Fruit fly (Drosophila melanogaster) whole organism, embryonic: ENCODE results near the gene Ufd4.

Experiments
- Abd-B ChIP-seq: fragments of 200-800 bp; sonication (Bioruptor generic); optimal IDR thresholded peaks from 2 replicates; lab custom pipeline; 2018; ENCODE audit warnings: missing biosample characterization, mild to moderate bottlenecking, missing genetic modification characterization, moderate library complexity
- Bgb ChIP-seq: fragments of 200-800 bp; sonication (Bioruptor generic); IDR thresholded peaks from 2 replicates; pipeline ENCODE4 v1.3.6; 2022; ENCODE audit warnings: missing biosample characterization, missing genetic modification characterization; ENCODE audit not compliant: partially characterized antibody
- CG10147 ChIP-seq: fragments of 200-800 bp; sonication (Bioruptor generic); optimal IDR thresholded peaks from 2 replicates; lab custom pipeline; 2019; ENCODE audit warnings: missing biosample characterization, mild to moderate bottlenecking, missing genetic modification characterization, moderate library complexity
- CG1024 ChIP-seq: fragments of 200-800 bp; sonication (Bioruptor generic); IDR thresholded peaks from 2 replicates; pipeline ENCODE4 v1.3.6; 2022; ENCODE audit warnings: missing biosample characterization, missing genetic modification characterization
- CG10543 ChIP-seq: fragments of 200-800 bp; sonication (Bioruptor generic); optimal IDR thresholded peaks from 3 replicates; lab custom pipeline; 2017; ENCODE audit warnings: missing biosample characterization, mild to moderate bottlenecking, missing genetic modification characterization, moderate library complexity
- CG12104 ChIP-seq: fragments of 200-800 bp; sonication (Bioruptor generic); optimal IDR thresholded peaks from 3 replicates; lab custom pipeline; 2016; ENCODE audit warnings: missing biosample characterization, missing genetic modification characterization
- CG12659 ChIP-seq: fragments of 200-800 bp; sonication (Bioruptor generic); optimal IDR thresholded peaks from 3 replicates; lab custom pipeline; 2017; ENCODE audit warnings: mild to moderate bottlenecking, missing biosample characterization, missing genetic modification reagents, missing genetic modification characterization
- CG12744 ChIP-seq: fragments of 200-800 bp; sonication (Bioruptor generic); optimal IDR thresholded peaks from 2 replicates; lab custom pipeline; 2016; ENCODE audit warnings: missing biosample characterization, missing genetic modification characterization
- CG14710 ChIP-seq: fragments of 200-800 bp; sonication (Bioruptor generic); optimal IDR thresholded peaks from 3 replicates; lab custom pipeline; 2019; ENCODE audit warnings: missing biosample characterization, mild to moderate bottlenecking, missing genetic modification characterization, moderate library complexity
- CG15601 ChIP-seq: fragments of 200-800 bp; sonication (Bioruptor generic); optimal IDR thresholded peaks from 3 replicates; lab custom pipeline; 2019; ENCODE audit warnings: missing biosample characterization, mild to moderate bottlenecking, missing genetic modification characterization, moderate library complexity
- CG16813 ChIP-seq: fragments of 200-800 bp; sonication (Bioruptor generic); IDR thresholded peaks from 3 replicates; pipeline ENCODE4 v1.3.6; 2022; ENCODE audit warnings: missing biosample characterization, missing genetic modification characterization; ENCODE audit not compliant: partially characterized antibody
- CG17328 ChIP-seq: fragments of 200-800 bp; sonication (Bioruptor generic); IDR thresholded peaks from 2 replicates; pipeline ENCODE4 v1.3.6; 2022; ENCODE audit warnings: missing biosample characterization, missing genetic modification characterization
- CG17361 ChIP-seq: fragments of 200-800 bp; sonication (Bioruptor generic); IDR thresholded peaks from 3 replicates; pipeline ENCODE4 v1.3.6; 2022; ENCODE audit warnings: missing biosample characterization, missing genetic modification characterization
- CG17829 ChIP-seq: fragments of 200-800 bp; optimal IDR thresholded peaks from 2 replicates; lab custom pipeline; 2019; ENCODE audit warnings: missing biosample characterization, mild to moderate bottlenecking, missing genetic modification characterization, moderate library complexity
- CG18262 ChIP-seq: fragments of 200-800 bp; optimal IDR thresholded peaks from 3 replicates; lab custom pipeline; 2019; ENCODE audit warnings: missing biosample characterization, mild to moderate bottlenecking, missing genetic modification characterization, moderate library complexity
- CG2120 ChIP-seq: fragments of 200-800 bp; sonication (Bioruptor generic); optimal IDR thresholded peaks from 3 replicates; lab custom pipeline; 2016; ENCODE audit warnings: missing biosample characterization, missing genetic modification characterization
- CG30020 ChIP-seq: fragments of 200-800 bp; optimal IDR thresholded peaks from 2 replicates; lab custom pipeline; 2019; ENCODE audit warnings: missing biosample characterization, mild to moderate bottlenecking, missing genetic modification characterization, moderate library complexity
- CG30403 ChIP-seq: fragments of 200-800 bp; sonication (Bioruptor generic); optimal IDR thresholded peaks from 3 replicates; lab custom pipeline; 2016; ENCODE audit warnings: missing biosample characterization, missing genetic modification characterization
- CG3995 ChIP-seq: fragments of 200-800 bp; sonication (Bioruptor generic); optimal IDR thresholded peaks from 3 replicates; lab custom pipeline; 2016; ENCODE audit warnings: missing biosample characterization, missing genetic modification characterization
- CG4424 ChIP-seq: fragments of 200-800 bp; sonication (Bioruptor generic); optimal IDR thresholded peaks from 3 replicates; lab custom pipeline; 2016; ENCODE audit warnings: missing biosample characterization, missing genetic modification characterization
- CG6272 ChIP-seq: fragments of 200-800 bp; sonication (Bioruptor generic); IDR thresholded peaks from 2 replicates; pipeline ENCODE4 v1.3.6; 2022; ENCODE audit warnings: missing biosample characterization, missing genetic modification characterization
- CG8290 ChIP-seq, 3 experiments: fragments of 200-800 bp; sonication (Bioruptor generic); optimal IDR thresholded peaks; 2 replicates each; lab custom pipeline; 2016 to 2019; ENCODE audit warnings: missing biosample characterization in 3 of 3, missing genetic modification characterization in 3 of 3, mild to moderate bottlenecking in 2 of 3, moderate library complexity in 1 of 3
- CoRest ChIP-seq: fragments of 200-800 bp; sonication (Bioruptor generic); optimal IDR thresholded peaks from 3 replicates; lab custom pipeline; 2018; ENCODE audit warnings: missing biosample characterization, mild to moderate bottlenecking, missing genetic modification characterization, moderate library complexity
- Dref ChIP-seq: fragments of 200-800 bp; sonication (Bioruptor generic); IDR thresholded peaks from 2 replicates; pipeline ENCODE4 v1.3.6; 2022; ENCODE audit warnings: missing biosample characterization, missing genetic modification characterization
- Jarid2 ChIP-seq: fragments of 200-800 bp; sonication (Bioruptor generic); optimal IDR thresholded peaks from 3 replicates; lab custom pipeline; 2017; ENCODE audit warnings: mild to moderate bottlenecking, missing biosample characterization, missing genetic modification reagents, missing genetic modification characterization
- Max ChIP-seq: fragments of 200-800 bp; sonication (Bioruptor generic); optimal IDR thresholded peaks from 2 replicates; lab custom pipeline; 2016; ENCODE audit warnings: missing biosample characterization, mild to moderate bottlenecking, missing genetic modification characterization
- Pdp1 ChIP-seq, 2 experiments: fragments of 200-800 bp; sonication (Bioruptor generic); optimal IDR thresholded peaks; 3 replicates each; lab custom pipeline; 2016; ENCODE audit warnings: missing biosample characterization in 2 of 2, missing genetic modification characterization in 2 of 2, mild to moderate bottlenecking in 1 of 2, moderate library complexity in 1 of 2
- Sry-β ChIP-seq: fragments of 200-800 bp; sonication (Bioruptor generic); optimal IDR thresholded peaks from 2 replicates; lab custom pipeline; 2018; ENCODE audit warnings: missing biosample characterization, mild to moderate bottlenecking, missing genetic modification characterization, moderate library complexity
- Usf ChIP-seq: fragments of 200-800 bp; sonication (Bioruptor generic); optimal IDR thresholded peaks from 2 replicates; lab custom pipeline; 2017; ENCODE audit warnings: missing genotype, missing biosample characterization, missing genetic modification characterization
- Xbp1 ChIP-seq: fragments of 200-800 bp; sonication (Bioruptor generic); optimal IDR thresholded peaks from 3 replicates; lab custom pipeline; 2016; ENCODE audit warnings: missing biosample characterization, mild to moderate bottlenecking, missing genetic modification characterization
- amos ChIP-seq: fragments of 200-800 bp; sonication (Bioruptor generic); IDR thresholded peaks from 2 replicates; pipeline ENCODE4 v1.3.6; 2022; ENCODE audit warnings: missing biosample characterization, missing genetic modification characterization; ENCODE audit not compliant: partially characterized antibody
- crp ChIP-seq, 2 experiments: fragments of 200-800 bp; sonication (Bioruptor generic); optimal IDR thresholded peaks; 2 replicates in 1 of 2; 3 replicates in 1 of 2; lab custom pipeline; 2017; ENCODE audit warnings: missing biosample characterization in 2 of 2, missing genetic modification characterization in 2 of 2, mild to moderate bottlenecking in 1 of 2, moderate library complexity in 1 of 2
- dmrt11E ChIP-seq: fragments of 200-800 bp; sonication (Bioruptor generic); optimal IDR thresholded peaks from 3 replicates; lab custom pipeline; 2018; ENCODE audit warnings: missing biosample characterization, mild to moderate bottlenecking, missing genetic modification characterization, moderate library complexity
- fru ChIP-seq: fragments of >200 bp; optimal IDR thresholded peaks from 2 replicates; lab custom pipeline; 2017
- gfzf ChIP-seq: fragments of 200-800 bp; sonication (Bioruptor generic); optimal IDR thresholded peaks from 2 replicates; lab custom pipeline; 2016; ENCODE audit warnings: missing biosample characterization, mild to moderate bottlenecking, missing genetic modification characterization, moderate library complexity
- grau ChIP-seq: fragments of 200-800 bp; optimal IDR thresholded peaks from 3 replicates; lab custom pipeline; 2019; ENCODE audit warnings: missing biosample characterization, mild to moderate bottlenecking, missing genetic modification characterization, moderate library complexity
- ham ChIP-seq: fragments of 200-800 bp; sonication (Bioruptor generic); IDR thresholded peaks from 2 replicates; pipeline ENCODE4 v1.3.6; 2022; ENCODE audit warnings: missing biosample characterization, missing genetic modification characterization
- knrl ChIP-seq: fragments of 200-800 bp; sonication (Bioruptor generic); IDR thresholded peaks from 3 replicates; pipeline ENCODE4 v1.3.6; 2022; ENCODE audit warnings: missing biosample characterization, missing genetic modification characterization; ENCODE audit not compliant: partially characterized antibody
- pfk ChIP-seq: fragments of 200-800 bp; sonication (Bioruptor generic); optimal IDR thresholded peaks from 2 replicates; lab custom pipeline; 2018; ENCODE audit warnings: missing biosample characterization, mild to moderate bottlenecking, missing genetic modification characterization, moderate library complexity
- pzg ChIP-seq: fragments of 200-800 bp; sonication (Bioruptor generic); optimal IDR thresholded peaks from 3 replicates; lab custom pipeline; 2018; ENCODE audit warnings: missing biosample characterization, mild to moderate bottlenecking, missing genetic modification characterization, moderate library complexity
- slbo ChIP-seq: fragments of 200-800 bp; sonication (Bioruptor generic); IDR thresholded peaks from 2 replicates; pipeline ENCODE4 v1.3.6; 2022; ENCODE audit warnings: missing biosample characterization, missing genetic modification characterization
- tio ChIP-seq: fragments of 200-800 bp; sonication (Bioruptor generic); optimal IDR thresholded peaks from 2 replicates; lab custom pipeline; 2017; ENCODE audit warnings: missing biosample characterization, missing genetic modification characterization, inconsistent platforms
- tll ChIP-seq, 2 experiments: fragments of 200-800 bp in 1 of 2; fragments of >200 bp in 1 of 2; sonication (Bioruptor generic) in 1 of 2; optimal IDR thresholded peaks; 2 replicates each; lab custom pipeline; 2017 to 2019; ENCODE audit warnings: missing biosample characterization in 2 of 2, missing genetic modification characterization in 2 of 2, mild to moderate bottlenecking in 1 of 2, moderate library complexity in 1 of 2
- tna ChIP-seq: fragments of 200-800 bp; sonication (Bioruptor generic); IDR thresholded peaks from 2 replicates; pipeline ENCODE4 v1.3.6; 2022; ENCODE audit warnings: missing biosample characterization, missing genetic modification characterization; ENCODE audit not compliant: partially characterized antibody
- twi ChIP-seq: fragments of 200-800 bp; optimal IDR thresholded peaks from 2 replicates; lab custom pipeline; 2019; ENCODE audit warnings: missing biosample characterization, mild to moderate bottlenecking, missing genetic modification characterization, moderate library complexity
- unc-4 ChIP-seq: fragments of 200-800 bp; sonication (Bioruptor generic); IDR thresholded peaks from 2 replicates; pipeline ENCODE4 v1.3.6; 2022; ENCODE audit warnings: missing biosample characterization, missing genetic modification characterization; ENCODE audit not compliant: partially characterized antibody

The Ufd4 gene

DNA sequence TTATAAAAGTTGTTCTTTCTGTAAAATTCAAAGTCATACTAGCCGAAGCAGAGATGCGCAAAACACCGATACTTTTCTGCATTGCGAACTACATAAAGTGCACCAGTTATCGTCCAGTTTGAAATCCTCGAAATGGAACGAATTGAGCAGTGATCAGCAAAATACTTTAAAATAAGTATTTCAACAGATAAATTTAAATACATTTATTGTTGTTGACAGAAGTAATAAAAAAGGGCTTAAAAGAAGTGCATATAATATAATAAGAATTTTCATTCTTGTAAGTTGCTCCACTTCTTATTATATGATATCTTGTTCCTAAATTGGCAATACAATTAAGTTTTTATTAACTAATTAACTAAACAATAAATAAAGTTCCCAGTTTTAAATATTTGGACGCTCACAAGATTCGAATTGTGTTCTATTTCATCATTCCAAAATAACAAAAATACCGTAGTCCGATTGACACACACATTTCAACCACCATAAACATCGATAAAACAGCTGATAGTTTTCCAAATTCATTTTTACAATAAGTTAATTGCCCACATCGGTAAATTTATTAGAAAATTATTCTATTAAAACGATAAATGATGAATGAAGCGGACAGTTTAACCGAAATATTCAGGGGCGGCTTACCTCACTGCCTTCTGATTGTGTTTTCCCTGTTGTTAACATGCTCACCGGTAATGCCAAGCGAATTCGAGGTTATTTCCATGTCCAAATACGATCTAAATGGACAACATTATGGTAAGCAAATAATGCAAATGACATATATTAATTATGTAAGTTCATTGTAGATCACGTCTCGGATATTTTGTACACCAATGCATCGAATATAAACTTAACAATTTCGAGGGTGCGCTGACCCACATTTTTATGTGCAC, 22.4 kb upstream of the Ufd4 start, which contains the start of the genes Usp14 and CG4972 (continued):
- TF ChIP-seq Sry-β (GFP tag; lab: Kevin White, UChicago) (peak; percentile 61), CG2120 (GFP tag; lab: Kevin White, UChicago) (peak; percentile 29), tll (GFP tag; optimal IDR thresholded peaks at IDR 0.05; lab: Kevin White, UChicago) (peak in 1 of 2 experiments; percentile 3), CG8290 (GFP tag; optimal IDR thresholded peaks at IDR 0.05; lab: Kevin White, UChicago) (peak; percentile 6), CG8290 (tag; optimal IDR thresholded peaks at IDR 0.05; lab: Kevin White, UChicago) (no peak), Dref (GFP tag; lab: Robert Waterston, UW) (peak; percentile 54), pfk (GFP tag; lab: Kevin White, UChicago) (peak; percentile 92), CG4424 (GFP tag; lab: Kevin White, UChicago) (no peak), Abd-B (GFP tag; lab: Kevin White, UChicago) (no peak), Max (GFP tag; lab: Kevin White, UChicago) (peak; percentile 24), unc-4 (GFP tag; lab: Robert Waterston, UW) (0 out of 2 replicates have a peak, but pooled peaks have one; percentile 19), CG10147 (GFP tag; lab: Kevin White, UChicago) (no peak), CG14710 (tag; lab: Kevin White, UChicago) (peak; percentile 64), tio (GFP tag; lab: Kevin White, UChicago) (peak; percentile 11), Jarid2 (GFP tag; lab: Kevin White, UChicago) (no peak), CG16813 (0 out of 3 replicates have a peak, but pooled peaks have one; percentile 41), Usf (GFP tag; lab: Kevin White, UChicago) (no peak), Bgb (GFP tag; lab: Robert Waterston, UW) (peak; percentile 38; the same call in 1 of the 2 replicates), CG3995 (GFP tag; lab: Kevin White, UChicago) (peak; percentile 77), CG30403 (GFP tag; lab: Kevin White, UChicago) (peak; percentile 45), CG18262 (tag; lab: Kevin White, UChicago) (peak; percentile 48), CG12659 (GFP tag; lab: Kevin White, UChicago) (peak; percentile 41), CG12744 (GFP tag; lab: Kevin White, UChicago) (no peak), Pdp1 (GFP tag; optimal IDR thresholded peaks at IDR 0.05; lab: Kevin White, UChicago) (peak in 1 of 2 experiments; percentile 27), CG6272 (GFP tag; lab: Robert Waterston, UW) (no peak), CoRest (peak; percentile 55), crp (GFP tag; optimal IDR thresholded peaks at IDR 0.05; lab: Kevin White, UChicago) (peak in 1 of 2 experiments; percentile 78), CG1024 (GFP tag; lab: Robert Waterston, UW) (peak; percentile 79; the same call in 1 of the 2 replicates), CG30020 (tag; lab: Kevin White, UChicago) (peak; percentile 99), CG15601 (tag; lab: Kevin White, UChicago) (peak; percentile 11), tna (GFP tag; lab: Robert Waterston, UW) (no peak), gfzf (GFP tag; lab: Kevin White, UChicago) (peak; percentile 37), amos (peak; percentile 53; the same call in 1 of the 2 replicates), pzg (GFP tag; lab: Kevin White, UChicago) (peak; percentile 40), CG17829 (peak; percentile 19), CG12104 (GFP tag; lab: Kevin White, UChicago) (peak; percentile 20), Xbp1 (GFP tag; lab: Kevin White, UChicago) (peak; percentile 6), grau (tag; lab: Kevin White, UChicago) (peak; percentile 25), knrl (peak; percentile 66), slbo (GFP tag; lab: Robert Waterston, UW) (peak; percentile 35), ham (GFP tag; lab: Robert Waterston, UW) (no peak), dmrt11E (peak; percentile 39), twi (peak; percentile 3), fru (lab: Kevin White, UChicago) (no peak), CG10543 (GFP tag; lab: Kevin White, UChicago) (no peak), CG17361 (GFP tag; lab: Robert Waterston, UW) (peak; percentile 77; the same call in 2 of the 3 replicates), CG17328 (GFP tag; lab: Robert Waterston, UW) (no peak)
